Fruit fly (Drosophila melanogaster) S2 (cell line): ENCODE results near the gene Pglym87.

Experiments
- CG8478 ChIP-seq: fragments of >200 bp; optimal IDR thresholded peaks from 2 replicates; lab custom pipeline; 2018
- CTCF ChIP-seq, 2 experiments: fragments of >200 bp; optimal IDR thresholded peaks; 2 replicates each; lab custom pipeline; 2018

DNA sequence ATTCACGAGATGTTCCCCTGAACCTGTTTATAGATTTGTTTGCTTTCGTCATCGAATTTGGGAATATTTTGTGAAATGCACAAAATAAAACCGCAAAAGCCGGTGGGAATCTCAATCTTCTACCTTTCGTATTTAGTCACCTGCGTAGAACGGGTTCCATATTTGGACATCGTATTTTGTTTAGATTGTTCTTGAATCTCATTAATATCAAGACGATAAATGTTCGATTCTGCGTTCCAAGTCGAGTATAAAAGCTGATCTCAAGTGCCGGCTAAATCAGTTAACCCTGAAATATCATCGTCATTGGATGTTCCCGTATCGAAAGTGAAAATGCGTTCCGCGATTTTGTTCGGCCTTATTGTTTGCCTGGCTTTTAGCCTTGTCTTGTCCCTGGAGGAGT, 38.1 kb upstream of the Pglym87 start, which contains the start of gene CG17738:
- TF ChIP-seq CG8478, result no peak
- no peak for TF ChIP-seq CTCF (optimal IDR thresholded peaks at IDR 0.05; lab: Kevin White, UChicago)
